Comparison of ENCODE assay signal across 1 fruit fly cellular context in genomic region chr2L:468745-469358, dm6.
TF ChIP-seq lines count a peak whose summit lies in the region.

No protein-coding gene starts in this region.

TF ChIP-seq in whole organism, embryonic, 481 proteins besides CTCF, POLR2A, EP300 and RAD21 (continued from another document and continues in another):
- TF ChIP-seq CG2889 (GFP tag; IDR thresholded peaks at IDR 0.05; lab: Robert Waterston, UW) (peak; percentile 45; the same call in 1 of the 3 replicates), CG18599 (GFP tag; optimal IDR thresholded peaks at IDR 0.05; lab: Kevin White, UChicago) (peak; percentile 82), trem (tag; optimal IDR thresholded peaks at IDR 0.05; lab: Kevin White, UChicago) (peak; percentile 51), salm (tag; optimal IDR thresholded peaks at IDR 0.05; lab: Kevin White, UChicago) (peak; percentile 42), Oaz (GFP tag; IDR thresholded peaks at IDR 0.05; lab: Robert Waterston, UW) (peak; percentile 43), Dll (GFP tag; IDR thresholded peaks at IDR 0.05; lab: Robert Waterston, UW; ENCODE audit: partially characterized antibody) (no peak), gem (tag; optimal IDR thresholded peaks at IDR 0.05; lab: Kevin White, UChicago) (peak; percentile 86), CG18262 (tag; optimal IDR thresholded peaks at IDR 0.05; lab: Kevin White, UChicago) (peak; percentile 75), Fer3 (tag; optimal IDR thresholded peaks at IDR 0.05; lab: Kevin White, UChicago) (peak; percentile 77), vnd (GFP tag; IDR thresholded peaks at IDR 0.05; lab: Robert Waterston, UW; ENCODE audit: partially characterized antibody) (no peak), Opbp (GFP tag; IDR thresholded peaks at IDR 0.05; lab: Robert Waterston, UW; ENCODE audit: partially characterized antibody) (no peak), tgo (GFP tag; IDR thresholded peaks at IDR 0.05; lab: Robert Waterston, UW) (peak; percentile 70), CG17359 (tag; optimal IDR thresholded peaks at IDR 0.05; lab: Kevin White, UChicago) (peak; percentile 88), CG10979 (tag; optimal IDR thresholded peaks at IDR 0.05; lab: Kevin White, UChicago) (peak; percentile 75), gcm (GFP tag; optimal IDR thresholded peaks at IDR 0.05; lab: Kevin White, UChicago) (peak; percentile 67), run (tag; optimal IDR thresholded peaks at IDR 0.05; lab: Kevin White, UChicago) (peak; percentile 54), CG4360 (GFP tag; IDR thresholded peaks at IDR 0.05; lab: Robert Waterston, UW) (0 out of 2 replicates have a peak, but pooled peaks have one; percentile 23), stc (GFP tag; IDR thresholded peaks at IDR 0.05; lab: Robert Waterston, UW) (peak; percentile 88), Spps (tag; optimal IDR thresholded peaks at IDR 0.05; lab: Kevin White, UChicago) (peak; percentile 38), cad (GFP tag; optimal IDR thresholded peaks at IDR 0.05; lab: Kevin White, UChicago) (no peak), CG18011 (GFP tag; optimal IDR thresholded peaks at IDR 0.05; lab: Kevin White, UChicago) (peak; percentile 18), CG6791 (GFP tag; IDR thresholded peaks at IDR 0.05; lab: Robert Waterston, UW; ENCODE audit: partially characterized antibody) (no peak), CG3407 (GFP tag; optimal IDR thresholded peaks at IDR 0.05; lab: Kevin White, UChicago) (peak; percentile 67), CG7271 (tag; optimal IDR thresholded peaks at IDR 0.05; lab: Kevin White, UChicago) (no peak), Sox102F (GFP tag; optimal IDR thresholded peaks at IDR 0.05; lab: Kevin White, UChicago) (peak; percentile 91), CG11247 (GFP tag; IDR thresholded peaks at IDR 0.05; lab: Robert Waterston, UW) (no peak), sob (GFP tag; IDR thresholded peaks at IDR 0.05; lab: Robert Waterston, UW) (peak; percentile 64; the same call in 1 of the 2 replicates), ATbp (GFP tag; optimal IDR thresholded peaks at IDR 0.05; lab: Kevin White, UChicago) (peak; percentile 86), CG30403 (GFP tag; optimal IDR thresholded peaks at IDR 0.05; lab: Kevin White, UChicago) (peak; percentile 82), CG4328 (GFP tag; optimal IDR thresholded peaks at IDR 0.05; lab: Kevin White, UChicago) (no peak), ssp (GFP tag; IDR thresholded peaks at IDR 0.05; lab: Robert Waterston, UW) (peak; percentile 46; the same call in 1 of the 2 replicates), Doc2 (GFP tag; IDR thresholded peaks at IDR 0.05; lab: Robert Waterston, UW) (no peak), exex (tag; optimal IDR thresholded peaks at IDR 0.05; lab: Kevin White, UChicago) (peak; percentile 74), CG8388 (GFP tag; optimal IDR thresholded peaks at IDR 0.05; lab: Kevin White, UChicago) (peak; percentile 68), zf30C (GFP tag; optimal IDR thresholded peaks at IDR 0.05; lab: Kevin White, UChicago) (peak; percentile 10), gro (GFP tag; optimal IDR thresholded peaks at IDR 0.05; lab: Kevin White, UChicago) (peak; percentile 82), CG3726 (GFP tag; IDR thresholded peaks at IDR 0.05; lab: Robert Waterston, UW) (no peak), Atf6 (GFP tag; IDR thresholded peaks at IDR 0.05; lab: Robert Waterston, UW) (peak; percentile 78), sens (GFP tag; lab: Kevin White, UChicago) (peak; percentile 97), CG11398 (GFP tag; optimal IDR thresholded peaks at IDR 0.05; lab: Kevin White, UChicago) (peak; percentile 58), trh (GFP tag; optimal IDR thresholded peaks at IDR 0.05; lab: Kevin White, UChicago) (peak; percentile 15), CG30020 (tag; optimal IDR thresholded peaks at IDR 0.05; lab: Kevin White, UChicago) (no peak), ap (GFP tag; IDR thresholded peaks at IDR 0.05; lab: Robert Waterston, UW) (peak; percentile 73), CG8924 (tag; optimal IDR thresholded peaks at IDR 0.05; lab: Kevin White, UChicago) (peak; percentile 80), fd64A (GFP tag; optimal IDR thresholded peaks at IDR 0.05; lab: Kevin White, UChicago) (peak; percentile 50), CG8281 (tag; optimal IDR thresholded peaks at IDR 0.05; lab: Kevin White, UChicago) (peak; percentile 26), onecut (GFP tag; IDR thresholded peaks at IDR 0.05; lab: Robert Waterston, UW) (peak; percentile 58), Sry-δ (GFP tag; optimal IDR thresholded peaks at IDR 0.05; lab: Kevin White, UChicago) (peak; percentile 15), YL-1 (GFP tag; optimal IDR thresholded peaks at IDR 0.05; lab: Kevin White, UChicago) (no peak), Gsc (GFP tag; IDR thresholded peaks at IDR 0.05; lab: Robert Waterston, UW) (no peak), CG4282 (GFP tag; optimal IDR thresholded peaks at IDR 0.05; lab: Kevin White, UChicago) (peak; percentile 45), CG12769 (tag; optimal IDR thresholded peaks at IDR 0.05; lab: Kevin White, UChicago) (peak; percentile 65), Lpt (GFP tag; optimal IDR thresholded peaks at IDR 0.05; lab: Kevin White, UChicago) (no peak), ab (GFP tag; optimal IDR thresholded peaks at IDR 0.05; lab: Kevin White, UChicago) (no peak), CG9797 (GFP tag; optimal IDR thresholded peaks at IDR 0.05; lab: Kevin White, UChicago) (no peak), Deaf1 (tag; optimal IDR thresholded peaks at IDR 0.05; lab: Kevin White, UChicago) (peak; percentile 17), CrebB (tag; optimal IDR thresholded peaks at IDR 0.05; lab: Kevin White, UChicago) (peak; percentile 72), stwl (tag; optimal IDR thresholded peaks at IDR 0.05; lab: Kevin White, UChicago) (no peak), ase (GFP tag; IDR thresholded peaks at IDR 0.05; lab: Robert Waterston, UW) (peak; percentile 82), CG1603 (tag; optimal IDR thresholded peaks at IDR 0.05; lab: Kevin White, UChicago) (peak; percentile 84), cwo (GFP tag; optimal IDR thresholded peaks at IDR 0.05; lab: Kevin White, UChicago) (peak; percentile 56), CG1024 (GFP tag; IDR thresholded peaks at IDR 0.05; lab: Robert Waterston, UW) (no peak), kah (GFP tag; optimal IDR thresholded peaks at IDR 0.05; lab: Kevin White, UChicago) (peak; percentile 22), CG17802 (tag; optimal IDR thresholded peaks at IDR 0.05; lab: Kevin White, UChicago) (peak; percentile 51), Lhr (GFP tag; optimal IDR thresholded peaks at IDR 0.05; lab: Kevin White, UChicago) (peak; percentile 54), CG3838 (GFP tag; optimal IDR thresholded peaks at IDR 0.05; lab: Kevin White, UChicago) (no peak), dysf (GFP tag; IDR thresholded peaks at IDR 0.05; lab: Robert Waterston, UW) (peak; percentile 82), Gug (GFP tag; IDR thresholded peaks at IDR 0.05; lab: Robert Waterston, UW) (peak; percentile 67; the same call in 2 of the 4 replicates), knrl (GFP tag; IDR thresholded peaks at IDR 0.05; lab: Robert Waterston, UW; ENCODE audit: partially characterized antibody) (no peak), CG6813 (GFP tag; optimal IDR thresholded peaks at IDR 0.05; lab: Kevin White, UChicago) (peak; percentile 75), CG7372 (GFP tag; IDR thresholded peaks at IDR 0.05; lab: Robert Waterston, UW) (peak; percentile 44; the same call in 1 of the 2 replicates), dimm (GFP tag; IDR thresholded peaks at IDR 0.05; lab: Robert Waterston, UW) (peak; percentile 33; the same call in 1 of the 2 replicates), eve (GFP tag; optimal IDR thresholded peaks at IDR 0.05; lab: Kevin White, UChicago) (no peak), CG31224 (GFP tag; IDR thresholded peaks at IDR 0.05; lab: Robert Waterston, UW) (peak; percentile 39), HmgZ (tag; optimal IDR thresholded peaks at IDR 0.05; lab: Kevin White, UChicago) (peak; percentile 50), Six4 (GFP tag; optimal IDR thresholded peaks at IDR 0.05; lab: Kevin White, UChicago) (peak; percentile 56), abd-A (tag; optimal IDR thresholded peaks at IDR 0.05; lab: Kevin White, UChicago) (peak; percentile 76), CG10366 (GFP tag; IDR thresholded peaks at IDR 0.05; lab: Robert Waterston, UW) (peak; percentile 66), Chrac-16 (GFP tag; optimal IDR thresholded peaks at IDR 0.05; lab: Kevin White, UChicago) (peak; percentile 62), Hmr (GFP tag; optimal IDR thresholded peaks at IDR 0.05; lab: Kevin White, UChicago) (peak; percentile 77), D19B (GFP tag; optimal IDR thresholded peaks at IDR 0.05; lab: Kevin White, UChicago) (peak; percentile 28), CG31365 (tag; optimal IDR thresholded peaks at IDR 0.05; lab: Kevin White, UChicago) (peak; percentile 25), Dip2 (GFP tag; IDR thresholded peaks at IDR 0.05; lab: Robert Waterston, UW) (no peak), CG34422 (GFP tag; IDR thresholded peaks at IDR 0.05; lab: Robert Waterston, UW) (peak; percentile 59; the same call in 1 of the 3 replicates), bcd (GFP tag; optimal IDR thresholded peaks at IDR 0.05; lab: Kevin White, UChicago) (peak; percentile 76), CG33557 (GFP tag; optimal IDR thresholded peaks at IDR 0.05; lab: Kevin White, UChicago) (no peak), twi (tag; optimal IDR thresholded peaks at IDR 0.05; lab: Kevin White, UChicago) (no peak), Ets65A (GFP tag; lab: Kevin White, UChicago) (peak; percentile 95), croc (GFP tag; conservative IDR thresholded peaks at IDR 0.05; lab: Robert Waterston, UW) (peak; percentile 57; the same call in 2 of the 3 replicates), Hr3 (GFP tag; optimal IDR thresholded peaks at IDR 0.05; lab: Kevin White, UChicago) (peak; percentile 51), Hr39 (optimal IDR thresholded peaks at IDR 0.05; lab: Kevin White, UChicago) (no peak), fd96Cb (tag; optimal IDR thresholded peaks at IDR 0.05; lab: Kevin White, UChicago) (peak; percentile 79), Bgb (GFP tag; IDR thresholded peaks at IDR 0.05; lab: Robert Waterston, UW; ENCODE audit: partially characterized antibody) (no peak), nerfin-1 (tag; optimal IDR thresholded peaks at IDR 0.05; lab: Kevin White, UChicago) (peak; percentile 40), dan (GFP tag; IDR thresholded peaks at IDR 0.05; lab: Robert Waterston, UW) (no peak), Dip3 (GFP tag; optimal IDR thresholded peaks at IDR 0.05; lab: Kevin White, UChicago) (peak; percentile 74), Myb (GFP tag; optimal IDR thresholded peaks at IDR 0.05; lab: Kevin White, UChicago) (peak; percentile 66), CG14710 (tag; optimal IDR thresholded peaks at IDR 0.05; lab: Kevin White, UChicago) (peak; percentile 51), br (optimal IDR thresholded peaks at IDR 0.05; lab: Kevin White, UChicago) (no peak), fd3F (GFP tag; optimal IDR thresholded peaks at IDR 0.05; lab: Kevin White, UChicago) (peak; percentile 6), lola (GFP tag; optimal IDR thresholded peaks at IDR 0.05; lab: Kevin White, UChicago) (no peak), CG2712 (tag; optimal IDR thresholded peaks at IDR 0.05; lab: Kevin White, UChicago) (peak; percentile 81), CG10462 (GFP tag; optimal IDR thresholded peaks at IDR 0.05; lab: Kevin White, UChicago) (peak; percentile 42), HLH54F (GFP tag; optimal IDR thresholded peaks at IDR 0.05; lab: Kevin White, UChicago) (peak; percentile 78), CG32772 (GFP tag; IDR thresholded peaks at IDR 0.05; lab: Robert Waterston, UW) (peak; percentile 81), CG10959 (GFP tag; IDR thresholded peaks at IDR 0.05; lab: Robert Waterston, UW) (no peak), vvl (GFP tag; IDR thresholded peaks at IDR 0.05; lab: Robert Waterston, UW) (peak; percentile 87), CG2120 (GFP tag; optimal IDR thresholded peaks at IDR 0.05; lab: Kevin White, UChicago) (peak; percentile 84), CG11093 (GFP tag; IDR thresholded peaks at IDR 0.05; lab: Robert Waterston, UW) (peak; percentile 62; the same call in 2 of the 3 replicates), CG17612 (GFP tag; IDR thresholded peaks at IDR 0.05; lab: Robert Waterston, UW) (peak; percentile 63), ttk (GFP tag; IDR thresholded peaks at IDR 0.05; lab: Robert Waterston, UW) (peak; percentile 78), MESR4 (GFP tag; optimal IDR thresholded peaks at IDR 0.05; lab: Kevin White, UChicago) (no peak), D19A (tag; optimal IDR thresholded peaks at IDR 0.05; lab: Kevin White, UChicago) (peak; percentile 61), hb (GFP tag; IDR thresholded peaks at IDR 0.05; lab: Robert Waterston, UW; ENCODE audit: partially characterized antibody) (no peak), CG9876 (GFP tag; optimal IDR thresholded peaks at IDR 0.05; lab: Kevin White, UChicago) (peak; percentile 55), org-1 (GFP tag; optimal IDR thresholded peaks at IDR 0.05; lab: Kevin White, UChicago) (peak; percentile 80), ro (GFP tag; IDR thresholded peaks at IDR 0.05; lab: Robert Waterston, UW) (peak; percentile 33; the same call in 1 of the 2 replicates), dm (GFP tag; optimal IDR thresholded peaks at IDR 0.05; lab: Kevin White, UChicago) (peak; percentile 52), CG8478 (optimal IDR thresholded peaks at IDR 0.05; lab: Kevin White, UChicago) (no peak), lmd (GFP tag; IDR thresholded peaks at IDR 0.05; lab: Robert Waterston, UW) (peak; percentile 77), CG8290 (GFP tag; optimal IDR thresholded peaks at IDR 0.05; lab: Kevin White, UChicago) (no peak), CG8290 (tag; optimal IDR thresholded peaks at IDR 0.05; lab: Kevin White, UChicago) (peak in 1 of 2 experiments; percentile 79), ash1 (GFP tag; optimal IDR thresholded peaks at IDR 0.05; lab: Kevin White, UChicago) (no peak), CG15514 (GFP tag; optimal IDR thresholded peaks at IDR 0.05; lab: Kevin White, UChicago) (peak; percentile 69), CG5245 (GFP tag; optimal IDR thresholded peaks at IDR 0.05; lab: Kevin White, UChicago) (peak; percentile 75), CG15479 (GFP tag; optimal IDR thresholded peaks at IDR 0.05; lab: Kevin White, UChicago) (no peak), klu (GFP tag; IDR thresholded peaks at IDR 0.05; lab: Robert Waterston, UW) (0 out of 2 replicates have a peak, but pooled peaks have one; percentile 39), jing (GFP tag; optimal IDR thresholded peaks at IDR 0.05; lab: Kevin White, UChicago) (peak; percentile 34), CG15269 (tag; optimal IDR thresholded peaks at IDR 0.05; lab: Kevin White, UChicago) (peak; percentile 77), ara (GFP tag; IDR thresholded peaks at IDR 0.05; lab: Robert Waterston, UW) (peak; percentile 55; the same call in 1 of the 2 replicates), odd (GFP tag; optimal IDR thresholded peaks at IDR 0.05; lab: Kevin White, UChicago) (peak; percentile 64), CG17829 (tag; optimal IDR thresholded peaks at IDR 0.05; lab: Kevin White, UChicago) (peak; percentile 79)
